Worm (Caenorhabditis elegans): Measurements from ENCODE around the gene his-62.
A peak's percentile ranks its signal among the peaks of the same experiment; 100 is the strongest.

The his-62 gene

ce11 chrIV:7477197-7477596, 9.1 kb upstream of the his-62 start, which contains the start of gene pycr-4:
Gene pycr-4 (minus strand): TSS chrIV:7477297.
- TF ChIP-seq lin-35 (GFP tag; optimal IDR thresholded peaks at IDR 0.05): peak in 1 of 2 experiments; percentile 15
- no peak for TF ChIP-seq lsy-2 (tag; optimal IDR thresholded peaks at IDR 0.05)
- TF ChIP-seq elt-3 (tag; optimal IDR thresholded peaks at IDR 0.05): no peak
- TF ChIP-seq efl-1 (optimal IDR thresholded peaks at IDR 0.05): peak; percentile 42 to 44
- peak in 1 of 2 experiments; percentile 72 for TF ChIP-seq efl-1 (GFP tag; optimal IDR thresholded peaks at IDR 0.05 in 1 of 2)
- TF ChIP-seq aha-1 (tag; optimal IDR thresholded peaks at IDR 0.05): no peak
- TF ChIP-seq hlh-17 (GFP tag; optimal IDR thresholded peaks at IDR 0.05; ENCODE audit: borderline replicate concordance): no peak
- TF ChIP-seq dpl-1 (GFP tag; optimal IDR thresholded peaks at IDR 0.05): peak in 1 of 3 experiments; percentile 14
- no peak for TF ChIP-seq xbp-1 (tag; optimal IDR thresholded peaks at IDR 0.05)

DNA sequence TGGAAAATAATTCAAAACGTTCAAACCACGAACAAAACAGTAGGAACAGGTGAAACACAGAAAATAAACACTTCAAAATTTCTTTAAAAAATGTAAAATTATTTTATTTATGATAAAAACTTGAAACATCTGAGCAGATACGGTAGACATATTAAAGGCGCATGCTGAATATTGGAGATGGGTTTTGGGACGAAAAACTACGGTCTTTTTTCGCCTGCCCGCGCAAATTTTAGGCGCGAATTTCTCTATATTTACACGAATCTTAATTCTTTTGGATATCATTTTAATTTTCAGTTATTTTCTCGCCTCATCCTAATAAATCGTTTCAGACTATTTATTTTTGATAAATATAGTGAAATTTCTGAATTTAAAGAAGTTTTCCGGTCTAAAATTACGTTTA, 8.6 kb upstream of the his-62 start:
- no peak for TF ChIP-seq mep-1 (tag; optimal IDR thresholded peaks at IDR 0.05)
- TF ChIP-seq lsy-2 (tag; optimal IDR thresholded peaks at IDR 0.05): no peak
- no peak for TF ChIP-seq nhr-11 (tag; optimal IDR thresholded peaks at IDR 0.05)
- TF ChIP-seq nhr-76 (tag; optimal IDR thresholded peaks at IDR 0.05): no peak
- no peak for TF ChIP-seq irx-1 (tag; optimal IDR thresholded peaks at IDR 0.05)
- no peak for TF ChIP-seq ceh-63 (GFP tag; optimal IDR thresholded peaks at IDR 0.05)
- no peak for TF ChIP-seq nhr-28 (tag; optimal IDR thresholded peaks at IDR 0.05)

DNA sequence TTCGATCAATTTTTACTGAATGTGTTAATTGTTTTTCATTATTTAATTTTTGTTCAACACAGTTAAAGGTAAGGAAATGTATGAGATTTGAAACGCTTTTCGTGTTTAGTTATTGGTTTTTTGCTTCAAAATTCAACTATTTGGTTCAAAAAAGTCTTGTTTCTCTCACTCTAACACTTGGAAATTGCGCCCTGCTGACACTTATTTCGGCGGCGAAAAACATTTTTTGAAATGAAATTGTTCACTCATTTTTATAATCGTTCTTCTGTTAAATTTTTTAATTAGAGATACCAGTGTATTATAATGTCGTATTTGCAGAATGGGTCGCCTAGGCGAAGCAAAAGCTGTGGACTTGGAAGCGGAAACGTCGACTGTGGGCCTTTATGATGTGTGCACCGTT, 8.2 kb upstream of the his-62 start, which contains the start of gene rod-1:
Gene rod-1 (plus strand): TSS at position 319 of the 400 bp plus-strand sequence.
- TF ChIP-seq isw-1 (GFP tag; IDR thresholded peaks at IDR 0.05) (no peak), ceh-8 (GFP tag; optimal IDR thresholded peaks at IDR 0.05) (no peak), ceh-88 (GFP tag; IDR thresholded peaks at IDR 0.05) (no peak), elt-2 (tag; optimal IDR thresholded peaks at IDR 0.05) (no peak), hlh-4 (tag; optimal IDR thresholded peaks at IDR 0.05) (no peak), egl-27 (tag; optimal IDR thresholded peaks at IDR 0.05) (no peak), nhr-11 (tag; optimal IDR thresholded peaks at IDR 0.05) (no peak), pag-3 (tag; optimal IDR thresholded peaks at IDR 0.05; ENCODE audit: borderline replicate concordance, insufficient read depth) (no peak), unc-62 (GFP tag; optimal IDR thresholded peaks at IDR 0.05) (no peak), mef-2 (tag; optimal IDR thresholded peaks at IDR 0.05) (no peak), ceh-63 (GFP tag; optimal IDR thresholded peaks at IDR 0.05) (no peak), dsc-1 (tag; optimal IDR thresholded peaks at IDR 0.05) (no peak), skn-1 (tag; optimal IDR thresholded peaks at IDR 0.05) (peak; percentile 3), lsy-2 (tag; optimal IDR thresholded peaks at IDR 0.05) (peak in 1 of 2 experiments; percentile 69), lin-35 (GFP tag; optimal IDR thresholded peaks at IDR 0.05) (peak; percentile 63 to 89), mab-9 (GFP tag; IDR thresholded peaks at IDR 0.05) (no peak), C16A3.4 (tag; optimal IDR thresholded peaks at IDR 0.05) (no peak), efl-1 (optimal IDR thresholded peaks at IDR 0.05) (peak; percentile 65 to 72), efl-1 (GFP tag; optimal IDR thresholded peaks at IDR 0.05 in 1 of 2) (peak; percentile 79 to 97), lin-15B (tag; optimal IDR thresholded peaks at IDR 0.05) (no peak), ets-5 (GFP tag; IDR thresholded peaks at IDR 0.05) (no peak), mdl-1 (tag; optimal IDR thresholded peaks at IDR 0.05) (no peak), nhr-77 (tag; optimal IDR thresholded peaks at IDR 0.05) (no peak), ztf-11 (tag; optimal IDR thresholded peaks at IDR 0.05) (no peak), dpl-1 (GFP tag; optimal IDR thresholded peaks at IDR 0.05) (peak; percentile 31 to 84 (median 73)), swsn-7 (tag; optimal IDR thresholded peaks at IDR 0.05) (no peak), sptf-1 (tag; optimal IDR thresholded peaks at IDR 0.05) (no peak), nhr-237 (tag; optimal IDR thresholded peaks at IDR 0.05) (no peak)
